Fruit fly (Drosophila melanogaster): ENCODE measurements around the gene CG9593.

DNA sequence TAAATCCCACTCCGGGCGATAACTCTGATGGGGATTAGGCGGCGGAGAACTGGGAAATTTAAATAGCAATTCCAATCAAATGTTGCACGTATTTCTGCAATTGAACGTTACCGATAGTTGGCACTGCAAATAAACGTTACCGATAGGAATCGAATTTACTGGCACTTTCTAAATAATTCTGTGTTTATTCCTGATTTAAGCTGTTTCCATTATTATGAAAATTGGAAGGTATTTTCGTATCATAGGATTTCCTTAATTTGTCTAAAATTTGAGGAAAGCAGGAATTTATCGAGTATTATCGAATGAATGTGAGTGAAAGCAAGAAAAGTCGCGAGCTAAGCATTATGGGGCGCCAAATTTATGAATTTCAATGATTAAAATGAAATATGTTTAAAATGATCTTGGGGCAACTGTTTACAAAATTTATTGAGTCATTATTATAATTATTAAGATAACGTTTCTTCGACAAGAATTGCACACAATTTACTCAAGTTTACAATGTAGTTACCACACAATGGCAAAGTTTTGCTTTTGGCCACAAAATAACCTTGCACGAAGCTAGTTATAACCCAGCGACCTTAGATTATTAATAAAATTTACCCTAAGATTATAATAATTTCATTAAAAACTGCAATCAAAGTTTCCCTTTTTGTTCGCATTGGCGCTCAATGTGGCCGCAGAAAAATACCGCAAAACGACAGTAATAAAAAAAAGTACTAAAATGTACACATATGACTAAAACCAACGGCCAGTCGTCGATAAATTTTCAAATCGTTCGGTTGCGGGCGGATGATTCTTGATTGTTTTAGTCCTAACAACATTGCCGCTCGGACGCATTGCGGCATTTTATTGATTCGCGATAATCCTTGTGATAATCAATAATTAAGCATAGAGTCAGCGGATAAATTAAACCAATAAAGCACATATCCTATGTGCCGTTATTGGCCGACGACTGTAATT is 1.7 kb downstream of the CG9593 start, which contains the start of gene alpha-Man-IIb:
- TF ChIP-seq CG8478 (optimal IDR thresholded peaks at IDR 0.05) (no peak), CTCF (optimal IDR thresholded peaks at IDR 0.05) (peak in 1 of 2 experiments; percentile 58)

All from S2 (cell line).